Worm (Caenorhabditis elegans): ENCODE data around the gene cwp-3.

The cwp-3 gene

ce11 chrV:4865364-4865763 is 22.7 kb downstream of the cwp-3 start, which contains the start of gene srd-32:
Gene srd-32, plus strand, starts transcription at chrV:4865664.
- TF ChIP-seq nhr-10 (tag; optimal IDR thresholded peaks at IDR 0.05), result no peak

DNA sequence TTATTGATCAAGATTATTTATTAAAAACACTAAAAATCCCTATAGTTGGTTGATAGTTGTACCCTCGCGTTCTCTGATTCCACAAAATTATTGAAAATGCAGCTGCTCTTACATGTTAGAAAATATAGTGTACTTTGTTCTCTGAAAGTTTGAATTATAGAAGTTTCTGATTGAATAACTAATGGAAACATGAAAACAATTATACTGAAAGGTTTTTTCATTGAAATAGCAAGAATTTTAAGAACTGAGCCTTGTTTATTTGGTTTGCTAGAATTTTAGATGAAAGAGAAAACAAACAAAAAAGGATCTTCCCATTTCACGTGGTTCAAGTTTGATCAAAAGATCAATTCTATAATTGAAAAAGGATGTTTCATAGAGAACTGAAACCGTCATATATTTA is 24.9 kb downstream of the cwp-3 start:
- TF ChIP-seq alr-1 (tag; optimal IDR thresholded peaks at IDR 0.05) (no peak), lin-13 (GFP tag; optimal IDR thresholded peaks at IDR 0.05) (no peak), lsy-2 (tag; optimal IDR thresholded peaks at IDR 0.05) (peak in 1 of 2 experiments; percentile 12), elt-3 (tag; optimal IDR thresholded peaks at IDR 0.05) (no peak), aly-2 (tag; optimal IDR thresholded peaks at IDR 0.05) (no peak), nhr-10 (tag; optimal IDR thresholded peaks at IDR 0.05) (no peak), fos-1 (tag; optimal IDR thresholded peaks at IDR 0.05) (no peak)

- TF ChIP-seq sma-3 (GFP tag; optimal IDR thresholded peaks at IDR 0.05) (no peak), C34F6.9 (tag; optimal IDR thresholded peaks at IDR 0.05) (no peak), ceh-16 (tag; optimal IDR thresholded peaks at IDR 0.05) (no peak), nhr-11 (tag; optimal IDR thresholded peaks at IDR 0.05) (no peak), fos-1 (tag; optimal IDR thresholded peaks at IDR 0.05) (no peak), unc-55 (GFP tag; optimal IDR thresholded peaks at IDR 0.05) (no peak), nhr-237 (tag; optimal IDR thresholded peaks at IDR 0.05) (no peak), elt-1 (tag; optimal IDR thresholded peaks at IDR 0.05) (no peak)
These were observed 26.1 kb downstream of the cwp-3 start for ce11 chrV:4868698-4869097.

DNA sequence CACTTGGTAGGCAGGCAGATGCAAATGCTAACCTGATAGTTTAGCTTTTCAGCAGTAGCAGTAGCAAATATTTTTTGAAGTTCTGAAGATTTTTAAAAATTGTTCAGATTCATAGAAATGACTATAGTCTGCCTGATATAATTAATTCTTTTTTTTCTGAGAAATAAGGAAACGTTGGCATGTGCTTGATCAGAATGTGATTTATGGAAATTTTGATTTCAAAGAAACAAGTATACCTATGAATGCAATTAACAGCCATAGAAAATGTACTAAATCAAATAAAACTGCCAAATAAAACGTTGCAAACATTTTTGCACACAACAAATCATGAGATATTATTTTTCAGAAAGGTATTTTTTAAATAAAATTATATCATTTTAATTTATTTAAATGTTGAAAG is 28.0 kb downstream of the cwp-3 start:
- no peak for TF ChIP-seq sem-4 (tag; optimal IDR thresholded peaks at IDR 0.05)
- peak in 1 of 2 experiments; percentile 32 for TF ChIP-seq lsy-2 (tag; optimal IDR thresholded peaks at IDR 0.05)
- no peak for TF ChIP-seq ama-1 (optimal IDR thresholded peaks at IDR 0.05)
- peak; percentile 42 for TF ChIP-seq nhr-21 (tag; optimal IDR thresholded peaks at IDR 0.05)

DNA sequence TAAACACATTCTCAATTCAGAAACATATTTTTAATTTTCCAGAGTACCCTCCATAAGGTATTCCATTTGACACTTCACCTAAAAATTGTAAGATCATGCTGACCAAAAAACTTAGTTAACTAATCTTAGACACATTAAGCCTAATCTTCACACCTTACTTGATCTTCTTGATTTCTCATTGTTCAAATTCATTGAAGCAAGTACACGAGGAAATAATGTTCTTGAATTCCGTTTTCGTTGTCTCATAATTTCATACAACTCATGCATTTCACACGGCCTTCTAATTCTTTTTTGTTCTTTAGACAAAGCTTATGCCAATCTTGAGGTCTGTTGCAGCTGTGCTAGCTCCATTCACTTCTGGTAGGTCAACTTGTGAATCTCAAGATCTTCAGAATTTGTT is 29.4 kb downstream of the cwp-3 start, which contains the start of gene srd-33:
srd-33 (plus strand) TSS at position 301 of the 400 bp plus-strand sequence.
- TF ChIP-seq nhr-129 (tag; optimal IDR thresholded peaks at IDR 0.05), result no peak

- TF ChIP-seq aly-2 (tag; optimal IDR thresholded peaks at IDR 0.05) (no peak), sma-9 (GFP tag; optimal IDR thresholded peaks at IDR 0.05) (no peak), sma-9 (tag; optimal IDR thresholded peaks at IDR 0.05) (no peak), nhr-21 (tag; optimal IDR thresholded peaks at IDR 0.05) (no peak), nhr-11 (tag; optimal IDR thresholded peaks at IDR 0.05) (no peak), nhr-12 (tag; optimal IDR thresholded peaks at IDR 0.05) (no peak), crh-2 (tag; optimal IDR thresholded peaks at IDR 0.05) (no peak), unc-62 (GFP tag; optimal IDR thresholded peaks at IDR 0.05) (no peak), nhr-10 (tag; optimal IDR thresholded peaks at IDR 0.05) (no peak), ceh-16 (tag; optimal IDR thresholded peaks at IDR 0.05) (no peak), lin-39 (tag; optimal IDR thresholded peaks at IDR 0.05) (no peak), nhr-129 (tag; optimal IDR thresholded peaks at IDR 0.05) (no peak), gmeb-1 (tag; optimal IDR thresholded peaks at IDR 0.05) (no peak), mab-5 (tag; optimal IDR thresholded peaks at IDR 0.05) (no peak), ztf-4 (tag; optimal IDR thresholded peaks at IDR 0.05) (no peak), sem-4 (tag; optimal IDR thresholded peaks at IDR 0.05) (no peak), unc-55 (GFP tag; optimal IDR thresholded peaks at IDR 0.05) (no peak), C34F6.9 (tag; optimal IDR thresholded peaks at IDR 0.05) (no peak), peb-1 (tag; optimal IDR thresholded peaks at IDR 0.05) (no peak), alr-1 (tag; optimal IDR thresholded peaks at IDR 0.05) (no peak)
These were observed 35.0 kb downstream of the cwp-3 start, which contains the start of gene T19H12.6 for ce11 chrV:4877587-4877986. Gene T19H12.6, minus strand, starts transcription at chrV:4877687.

- TF ChIP-seq elt-1 (tag; optimal IDR thresholded peaks at IDR 0.05) (no peak), aly-2 (tag; optimal IDR thresholded peaks at IDR 0.05) (no peak), F13H6.1 (tag; optimal IDR thresholded peaks at IDR 0.05) (no peak), nhr-12 (tag; optimal IDR thresholded peaks at IDR 0.05) (no peak), dmd-4 (tag; optimal IDR thresholded peaks at IDR 0.05) (no peak), ceh-82 (tag; optimal IDR thresholded peaks at IDR 0.05) (no peak), nhr-129 (tag; optimal IDR thresholded peaks at IDR 0.05) (no peak), nhr-10 (tag; optimal IDR thresholded peaks at IDR 0.05) (no peak), nhr-77 (tag; optimal IDR thresholded peaks at IDR 0.05) (no peak), peb-1 (tag; optimal IDR thresholded peaks at IDR 0.05) (no peak), sem-4 (tag; optimal IDR thresholded peaks at IDR 0.05) (no peak), ztf-1 (GFP tag; conservative IDR thresholded peaks at IDR 0.05) (no peak), ztf-4 (tag; optimal IDR thresholded peaks at IDR 0.05) (no peak), unc-62 (GFP tag; optimal IDR thresholded peaks at IDR 0.05) (no peak), nhr-6 (tag; optimal IDR thresholded peaks at IDR 0.05) (no peak), nhr-25 (tag; optimal IDR thresholded peaks at IDR 0.05) (no peak), Y55F3AM.14 (GFP tag; optimal IDR thresholded peaks at IDR 0.05) (no peak)
These were observed 36.6 kb downstream of the cwp-3 start, which contains the start of gene T19H12.15 for ce11 chrV:4879251-4879650. Gene T19H12.15, minus strand, starts transcription at chrV:4879351.
